Fruit fly (Drosophila melanogaster) whole organism, embryonic: ENCODE results near the gene dod.

Source experiments
- Bdp1 ChIP-seq: fragments of 200-800 bp; sonication (Bioruptor generic); optimal IDR thresholded peaks from 3 replicates; lab custom pipeline; 2016; ENCODE audit warnings: missing biosample characterization, missing genetic modification characterization
- CG1024 ChIP-seq: fragments of 200-800 bp; sonication (Bioruptor generic); IDR thresholded peaks from 2 replicates; pipeline ENCODE4 v1.3.6; 2022; ENCODE audit warnings: missing biosample characterization, missing genetic modification characterization
- CG12942 ChIP-seq: fragments of 200-800 bp; sonication (Bioruptor generic); optimal IDR thresholded peaks from 3 replicates; lab custom pipeline; 2016; ENCODE audit warnings: missing biosample characterization, missing genetic modification characterization
- CG13894 ChIP-seq: fragments of 200-800 bp; sonication (Bioruptor generic); optimal IDR thresholded peaks from 3 replicates; lab custom pipeline; 2018; ENCODE audit warnings: missing biosample characterization, mild to moderate bottlenecking, missing genetic modification characterization, moderate library complexity
- CG15479 ChIP-seq: fragments of 200-800 bp; sonication (Bioruptor generic); optimal IDR thresholded peaks from 3 replicates; lab custom pipeline; 2019; ENCODE audit warnings: missing biosample characterization, mild to moderate bottlenecking, missing genetic modification characterization, moderate library complexity
- CG17361 ChIP-seq: fragments of 200-800 bp; sonication (Bioruptor generic); IDR thresholded peaks from 3 replicates; pipeline ENCODE4 v1.3.6; 2022; ENCODE audit warnings: missing biosample characterization, missing genetic modification characterization
- CG18599 ChIP-seq: fragments of 200-800 bp; sonication (Bioruptor generic); optimal IDR thresholded peaks from 3 replicates; lab custom pipeline; 2017; ENCODE audit warnings: missing biosample characterization, missing genetic modification characterization, mild to moderate bottlenecking, moderate library complexity, missing genetic modification reagents
- CG18764 ChIP-seq: fragments of 200-800 bp; sonication (Bioruptor generic); optimal IDR thresholded peaks from 3 replicates; lab custom pipeline; 2016; ENCODE audit warnings: missing biosample characterization, missing genetic modification characterization
- CG3065 ChIP-seq: fragments of 200-800 bp; sonication (Bioruptor generic); optimal IDR thresholded peaks from 2 replicates; lab custom pipeline; 2016; ENCODE audit warnings: missing biosample characterization, missing genetic modification characterization
- CG31388 ChIP-seq: fragments of 200-800 bp; sonication (Bioruptor generic); optimal IDR thresholded peaks from 2 replicates; lab custom pipeline; 2016; ENCODE audit warnings: missing biosample characterization, missing genetic modification characterization
- CG3163 ChIP-seq: fragments of 200-800 bp; sonication (Bioruptor generic); optimal IDR thresholded peaks from 3 replicates; lab custom pipeline; 2016; ENCODE audit warnings: missing biosample characterization, missing genetic modification characterization
- CG3281 ChIP-seq: fragments of 200-800 bp; sonication (Bioruptor generic); optimal IDR thresholded peaks from 3 replicates; lab custom pipeline; 2017; ENCODE audit warnings: missing biosample characterization, mild to moderate bottlenecking, missing genetic modification characterization
- CG4424 ChIP-seq: fragments of 200-800 bp; sonication (Bioruptor generic); optimal IDR thresholded peaks from 3 replicates; lab custom pipeline; 2016; ENCODE audit warnings: missing biosample characterization, missing genetic modification characterization
- CG6175 ChIP-seq: fragments of 200-800 bp; sonication (Bioruptor generic); IDR thresholded peaks from 3 replicates; pipeline ENCODE4 v1.3.6; 2022; ENCODE audit warnings: missing biosample characterization, missing genetic modification characterization
- CG6813 ChIP-seq: fragments of 200-800 bp; sonication (Bioruptor generic); optimal IDR thresholded peaks from 2 replicates; lab custom pipeline; 2017; ENCODE audit warnings: missing biosample characterization, missing genetic modification characterization, mild to moderate bottlenecking, moderate library complexity, missing genetic modification reagents
- CG7556 ChIP-seq: fragments of 200-800 bp; sonication (Bioruptor generic); optimal IDR thresholded peaks from 2 replicates; lab custom pipeline; 2017; ENCODE audit warnings: missing biosample characterization, mild to moderate bottlenecking, missing genetic modification characterization
- CG7963 ChIP-seq: fragments of 200-800 bp; sonication (Bioruptor generic); IDR thresholded peaks from 3 replicates; pipeline ENCODE4 v1.3.6; 2022; ENCODE audit warnings: missing biosample characterization, missing genetic modification characterization; ENCODE audit not compliant: partially characterized antibody
- CG8359 ChIP-seq: fragments of 200-800 bp; sonication (Bioruptor generic); optimal IDR thresholded peaks from 2 replicates; lab custom pipeline; 2017; ENCODE audit warnings: missing biosample characterization, mild to moderate bottlenecking, missing genetic modification characterization, borderline replicate concordance
- CG8924 ChIP-seq: fragments of 200-800 bp; optimal IDR thresholded peaks from 3 replicates; lab custom pipeline; 2019; ENCODE audit warnings: missing biosample characterization, mild to moderate bottlenecking, missing genetic modification characterization, moderate library complexity
- Dfd ChIP-seq, 2 experiments: fragments of >200 bp; optimal IDR thresholded peaks; 2 replicates each; lab custom pipeline; 2017; ENCODE audit warnings: missing biosample characterization in 2 of 2, missing genetic modification characterization in 2 of 2
- Doc2 ChIP-seq: fragments of 200-800 bp; sonication (Bioruptor generic); IDR thresholded peaks from 2 replicates; pipeline ENCODE4 v1.3.6; 2022; ENCODE audit warnings: missing biosample characterization, missing genetic modification characterization
- Eip74EF ChIP-seq, 2 experiments: fragments of 200-800 bp in 1 of 2; fragments of >200 bp in 1 of 2; sonication (Bioruptor generic) in 1 of 2; optimal IDR thresholded peaks; 2 replicates each; lab custom pipeline; 2017 to 2019; ENCODE audit warnings: missing biosample characterization in 2 of 2, missing genetic modification characterization in 2 of 2, mild to moderate bottlenecking in 1 of 2, moderate library complexity in 1 of 2
- Hey ChIP-seq: fragments of 200-800 bp; sonication (Bioruptor generic); optimal IDR thresholded peaks from 3 replicates; lab custom pipeline; 2018; ENCODE audit warnings: missing biosample characterization, mild to moderate bottlenecking, missing genetic modification characterization
- Hr39 ChIP-seq: fragments of >200 bp; optimal IDR thresholded peaks from 2 replicates; lab custom pipeline; 2017
- Lpt ChIP-seq: fragments of >200 bp; optimal IDR thresholded peaks from 2 replicates; lab custom pipeline; 2018; ENCODE audit warnings: missing biosample characterization, missing genetic modification characterization
- MBD-R2 ChIP-seq: fragments of 200-800 bp; sonication (Bioruptor generic); IDR thresholded peaks from 2 replicates; pipeline ENCODE4 v1.3.6; 2022; ENCODE audit warnings: missing biosample characterization, missing genetic modification characterization
- Mrtf ChIP-seq: fragments of 200-800 bp; sonication (Bioruptor generic); IDR thresholded peaks from 3 replicates; pipeline ENCODE4 v1.3.6; 2022; ENCODE audit warnings: missing biosample characterization, missing genetic modification characterization
- Nf-YB ChIP-seq: fragments of 200-800 bp; sonication (Bioruptor generic); optimal IDR thresholded peaks from 3 replicates; lab custom pipeline; 2019; ENCODE audit warnings: missing biosample characterization, mild to moderate bottlenecking, missing genetic modification characterization, moderate library complexity
- Xbp1 ChIP-seq: fragments of 200-800 bp; sonication (Bioruptor generic); optimal IDR thresholded peaks from 3 replicates; lab custom pipeline; 2016; ENCODE audit warnings: missing biosample characterization, mild to moderate bottlenecking, missing genetic modification characterization
- Xrp1 ChIP-seq: fragments of 200-800 bp; sonication (Bioruptor generic); IDR thresholded peaks from 2 replicates; pipeline ENCODE4 v1.3.6; 2022; ENCODE audit warnings: missing biosample characterization, missing genetic modification characterization
- al ChIP-seq: fragments of 200-800 bp; sonication (Bioruptor generic); IDR thresholded peaks from 2 replicates; pipeline ENCODE4 v1.3.6; 2022; ENCODE audit warnings: missing biosample characterization, missing genetic modification characterization
- ara ChIP-seq: fragments of 200-800 bp; sonication (Bioruptor generic); IDR thresholded peaks from 2 replicates; pipeline ENCODE4 v1.3.6; 2022; ENCODE audit warnings: missing biosample characterization, missing genetic modification characterization
- caup ChIP-seq: fragments of 200-800 bp; sonication (Bioruptor generic); optimal IDR thresholded peaks from 3 replicates; lab custom pipeline; 2017; ENCODE audit warnings: missing biosample characterization, mild to moderate bottlenecking, missing genetic modification characterization, moderate library complexity; ENCODE audit not compliant: severe bottlenecking
- dan ChIP-seq: fragments of 200-800 bp; sonication (Bioruptor generic); IDR thresholded peaks from 2 replicates; pipeline ENCODE4 v1.3.6; 2022; ENCODE audit warnings: missing biosample characterization, missing genetic modification characterization
- gfzf ChIP-seq: fragments of 200-800 bp; sonication (Bioruptor generic); optimal IDR thresholded peaks from 2 replicates; lab custom pipeline; 2016; ENCODE audit warnings: missing biosample characterization, mild to moderate bottlenecking, missing genetic modification characterization, moderate library complexity
- grn ChIP-seq: fragments of 200-800 bp; sonication (Bioruptor generic); optimal IDR thresholded peaks from 3 replicates; lab custom pipeline; 2017; ENCODE audit warnings: missing biosample characterization, missing genetic modification characterization
- gro ChIP-seq: fragments of 200-800 bp; sonication (Bioruptor generic); optimal IDR thresholded peaks from 2 replicates; lab custom pipeline; 2016; ENCODE audit warnings: missing biosample characterization, missing genetic modification characterization
- ind ChIP-seq: fragments of 200-800 bp; sonication (Bioruptor generic); optimal IDR thresholded peaks from 3 replicates; lab custom pipeline; 2016; ENCODE audit warnings: missing biosample characterization, missing genetic modification characterization
- inv ChIP-seq: fragments of 200-800 bp; sonication (Bioruptor generic); IDR thresholded peaks from 2 replicates; pipeline ENCODE4 v1.3.6; 2022; ENCODE audit warnings: missing biosample characterization, missing genetic modification characterization; ENCODE audit not compliant: partially characterized antibody
- lbe ChIP-seq: fragments of 200-800 bp; sonication (Bioruptor generic); optimal IDR thresholded peaks from 2 replicates; lab custom pipeline; 2016; ENCODE audit warnings: missing biosample characterization, mild to moderate bottlenecking, missing genetic modification characterization
- mirr ChIP-seq: fragments of 200-800 bp; sonication (Bioruptor generic); optimal IDR thresholded peaks from 3 replicates; lab custom pipeline; 2018; ENCODE audit warnings: missing biosample characterization, mild to moderate bottlenecking, missing genetic modification characterization
- pros ChIP-seq: fragments of 200-800 bp; sonication (Bioruptor generic); optimal IDR thresholded peaks from 3 replicates; lab custom pipeline; 2019; ENCODE audit warnings: missing biosample characterization, mild to moderate bottlenecking, missing genetic modification characterization, moderate library complexity
- rib ChIP-seq: fragments of 200-800 bp; sonication (Bioruptor generic); IDR thresholded peaks from 2 replicates; pipeline ENCODE4 v1.3.6; 2022; ENCODE audit warnings: missing biosample characterization, missing genetic modification characterization
- row ChIP-seq: fragments of 200-800 bp; sonication (Bioruptor generic); IDR thresholded peaks from 3 replicates; pipeline ENCODE4 v1.3.6; 2022; ENCODE audit warnings: missing biosample characterization, missing genetic modification characterization
- sr ChIP-seq: fragments of 200-800 bp; sonication (Bioruptor generic); IDR thresholded peaks from 3 replicates; pipeline ENCODE4 v1.3.6; 2022; ENCODE audit warnings: missing biosample characterization, missing genetic modification characterization
- stc ChIP-seq: fragments of 200-800 bp; sonication (Bioruptor generic); IDR thresholded peaks from 2 replicates; pipeline ENCODE4 v1.3.6; 2022; ENCODE audit warnings: missing biosample characterization, missing genetic modification characterization
- trh ChIP-seq: fragments of 200-800 bp; sonication (Bioruptor generic); optimal IDR thresholded peaks from 2 replicates; lab custom pipeline; 2016; ENCODE audit warnings: missing biosample characterization, missing genetic modification characterization
- ttk ChIP-seq: fragments of 200-800 bp; sonication (Bioruptor generic); IDR thresholded peaks from 2 replicates; pipeline ENCODE4 v2.1.2; 2022; ENCODE audit warnings: missing biosample characterization, missing genetic modification characterization
- tup ChIP-seq: fragments of 200-800 bp; sonication (Bioruptor generic); optimal IDR thresholded peaks from 2 replicates; lab custom pipeline; 2016; ENCODE audit warnings: missing biosample characterization, mild to moderate bottlenecking, missing genetic modification characterization, moderate library complexity
- zfh1 ChIP-seq: fragments of 200-800 bp; sonication (Bioruptor generic); IDR thresholded peaks from 3 replicates; pipeline ENCODE4 v1.3.6; 2022; ENCODE audit warnings: missing biosample characterization, missing genetic modification characterization

The dod gene

dm6 chrX:21367363-21368072 is 22.4 kb downstream of the dod start (continued):
- TF ChIP-seq Mrtf (GFP tag; lab: Robert Waterston, UW) = peak; percentile 96
- TF ChIP-seq CG3163 (GFP tag; lab: Kevin White, UChicago) = peak; percentile 80
- peak; percentile 97 for TF ChIP-seq ind
- peak; percentile 97 for TF ChIP-seq CG17361 (GFP tag; lab: Robert Waterston, UW)
- TF ChIP-seq zfh1 (GFP tag; lab: Robert Waterston, UW) = peak; percentile 94
- no peak for TF ChIP-seq gfzf (GFP tag; lab: Kevin White, UChicago)
- peak; percentile 62 for TF ChIP-seq grn (GFP tag; lab: Kevin White, UChicago)
- TF ChIP-seq CG6813 (GFP tag; lab: Kevin White, UChicago) = peak; percentile 98
- peak; percentile 98 for TF ChIP-seq CG8924 (tag; lab: Kevin White, UChicago)
- TF ChIP-seq CG18599 = peak; percentile 99
- TF ChIP-seq ttk (GFP tag; lab: Robert Waterston, UW) = peak; percentile 94
- peak; percentile 93 for TF ChIP-seq CG18764 (GFP tag; lab: Kevin White, UChicago)
- TF ChIP-seq CG4424 = peak; percentile 98
- TF ChIP-seq CG6175 (GFP tag; lab: Robert Waterston, UW) = peak; percentile 90
- peak; percentile 83 for TF ChIP-seq tup (GFP tag; lab: Kevin White, UChicago)
- TF ChIP-seq CG8359 = peak; percentile 91
- peak; percentile 97 for TF ChIP-seq rib (GFP tag; lab: Robert Waterston, UW)
- TF ChIP-seq caup (GFP tag; lab: Kevin White, UChicago) = peak; percentile 98
- no peak for TF ChIP-seq Lpt (GFP tag; lab: Kevin White, UChicago)
- TF ChIP-seq mirr = peak; percentile 97
- TF ChIP-seq row = peak; percentile 97
- TF ChIP-seq dan (GFP tag; lab: Robert Waterston, UW) = no peak; the same call in none of the 2 replicates
- peak; percentile 98 for TF ChIP-seq CG7556 (GFP tag; lab: Kevin White, UChicago)
- peak; percentile 96 for TF ChIP-seq al (GFP tag; lab: Robert Waterston, UW)
- TF ChIP-seq CG31388 (GFP tag; lab: Kevin White, UChicago) = peak; percentile 87
- peak; percentile 90 for TF ChIP-seq Hey (tag; lab: Kevin White, UChicago)
- TF ChIP-seq CG13894 = peak; percentile 97
- peak in 1 of 2 experiments; percentile 97 for TF ChIP-seq Eip74EF (GFP tag; optimal IDR thresholded peaks at IDR 0.05; lab: Kevin White, UChicago)
- peak; percentile 95 for TF ChIP-seq CG12942
- TF ChIP-seq stc (GFP tag; lab: Robert Waterston, UW) = peak; percentile 96
- TF ChIP-seq Hr39 (lab: Kevin White, UChicago) = no peak
- TF ChIP-seq inv (GFP tag; lab: Robert Waterston, UW) = 0 out of 2 replicates have a peak, but pooled peaks have one; percentile 20
- TF ChIP-seq Doc2 (GFP tag; lab: Robert Waterston, UW) = peak; percentile 89
- TF ChIP-seq gro (GFP tag; lab: Kevin White, UChicago) = peak; percentile 95
- peak; percentile 86 for TF ChIP-seq Nf-YB (GFP tag; lab: Kevin White, UChicago)
- TF ChIP-seq CG3065 (GFP tag; lab: Kevin White, UChicago) = peak; percentile 87
- TF ChIP-seq pros (GFP tag; lab: Kevin White, UChicago) = peak; percentile 83
- peak; percentile 27 for TF ChIP-seq CG15479 (GFP tag; lab: Kevin White, UChicago)
- TF ChIP-seq Xbp1 (GFP tag; lab: Kevin White, UChicago) = peak; percentile 97
- TF ChIP-seq CG3281 (GFP tag; lab: Kevin White, UChicago) = peak; percentile 99
- peak; percentile 94 for TF ChIP-seq trh (GFP tag; lab: Kevin White, UChicago)
- TF ChIP-seq CG7963 = 0 out of 3 replicates have a peak, but pooled peaks have one; percentile 30
- no peak for TF ChIP-seq Dfd (GFP tag; optimal IDR thresholded peaks at IDR 0.05; lab: Kevin White, UChicago)
- TF ChIP-seq Bdp1 (GFP tag; lab: Kevin White, UChicago) = peak; percentile 91
- peak; percentile 72 for TF ChIP-seq sr
- peak; percentile 93 for TF ChIP-seq MBD-R2 (GFP tag; lab: Robert Waterston, UW)
- peak; percentile 96 for TF ChIP-seq Xrp1 (GFP tag; lab: Robert Waterston, UW)
- TF ChIP-seq ara = peak; percentile 94
- TF ChIP-seq CG1024 = peak; percentile 80
- TF ChIP-seq lbe = peak; percentile 92
